Fruit fly (Drosophila melanogaster) whole organism, embryonic: ENCODE data around the gene APP-BP1.
A peak's percentile ranks its signal among the peaks of the same experiment; 100 is the strongest.

Experiments used
- Blimp-1 ChIP-seq: fragments of 200-800 bp; sonication (Bioruptor generic); optimal IDR thresholded peaks from 3 replicates; lab custom pipeline; 2018; ENCODE audit warnings: missing biosample characterization, missing genetic modification characterization, mild to moderate bottlenecking, moderate library complexity, missing genetic modification reagents
- CG10147 ChIP-seq: fragments of 200-800 bp; sonication (Bioruptor generic); optimal IDR thresholded peaks from 2 replicates; lab custom pipeline; 2019; ENCODE audit warnings: missing biosample characterization, mild to moderate bottlenecking, missing genetic modification characterization, moderate library complexity
- CG11247 ChIP-seq: fragments of 200-800 bp; sonication (Bioruptor generic); IDR thresholded peaks from 2 replicates; pipeline ENCODE4 v1.3.6; 2022; ENCODE audit warnings: missing biosample characterization, missing genetic modification characterization
- CG11560 ChIP-seq: fragments of 200-800 bp; sonication (Bioruptor generic); IDR thresholded peaks from 3 replicates; pipeline ENCODE4 v1.3.6; 2022; ENCODE audit warnings: missing biosample characterization, missing genetic modification characterization
- CG11723 ChIP-seq: fragments of 200-800 bp; sonication (Bioruptor generic); optimal IDR thresholded peaks from 2 replicates; lab custom pipeline; 2017; ENCODE audit warnings: missing biosample characterization, mild to moderate bottlenecking, missing genetic modification characterization
- CG12391 ChIP-seq: fragments of 200-800 bp; sonication (Bioruptor generic); optimal IDR thresholded peaks from 3 replicates; lab custom pipeline; 2018; ENCODE audit warnings: missing biosample characterization, mild to moderate bottlenecking, missing genetic modification characterization, moderate library complexity
- CG12744 ChIP-seq: fragments of 200-800 bp; sonication (Bioruptor generic); optimal IDR thresholded peaks from 2 replicates; lab custom pipeline; 2016; ENCODE audit warnings: missing biosample characterization, missing genetic modification characterization
- CG13624 ChIP-seq: fragments of 200-800 bp; sonication (Bioruptor generic); optimal IDR thresholded peaks from 2 replicates; lab custom pipeline; 2016; ENCODE audit warnings: missing biosample characterization, missing genetic modification characterization
- CG13894 ChIP-seq: fragments of 200-800 bp; sonication (Bioruptor generic); optimal IDR thresholded peaks from 3 replicates; lab custom pipeline; 2018; ENCODE audit warnings: missing biosample characterization, mild to moderate bottlenecking, missing genetic modification characterization, moderate library complexity
- CG14014 ChIP-seq: fragments of 200-800 bp; sonication (Bioruptor generic); IDR thresholded peaks from 2 replicates; pipeline ENCODE4 v1.3.6; 2022; ENCODE audit warnings: missing biosample characterization, missing genetic modification characterization
- CG14710 ChIP-seq: fragments of 200-800 bp; sonication (Bioruptor generic); optimal IDR thresholded peaks from 3 replicates; lab custom pipeline; 2019; ENCODE audit warnings: missing biosample characterization, mild to moderate bottlenecking, missing genetic modification characterization, moderate library complexity
- CG15601 ChIP-seq: fragments of 200-800 bp; sonication (Bioruptor generic); optimal IDR thresholded peaks from 3 replicates; lab custom pipeline; 2019; ENCODE audit warnings: missing biosample characterization, mild to moderate bottlenecking, missing genetic modification characterization, moderate library complexity
- CG1603 ChIP-seq: fragments of 200-800 bp; sonication (Bioruptor generic); optimal IDR thresholded peaks from 2 replicates; lab custom pipeline; 2019; ENCODE audit warnings: missing biosample characterization, mild to moderate bottlenecking, missing genetic modification characterization, moderate library complexity
- CG17328 ChIP-seq: fragments of 200-800 bp; sonication (Bioruptor generic); IDR thresholded peaks from 2 replicates; pipeline ENCODE4 v1.3.6; 2022; ENCODE audit warnings: missing biosample characterization, missing genetic modification characterization
- CG17912 ChIP-seq: fragments of 200-800 bp; sonication (Bioruptor generic); optimal IDR thresholded peaks from 2 replicates; lab custom pipeline; 2018; ENCODE audit warnings: missing biosample characterization, mild to moderate bottlenecking, missing genetic modification characterization
- CG2202 ChIP-seq: fragments of 200-800 bp; sonication (Bioruptor generic); optimal IDR thresholded peaks from 2 replicates; lab custom pipeline; 2018; ENCODE audit warnings: missing biosample characterization, mild to moderate bottlenecking, missing genetic modification characterization
- CG30403 ChIP-seq: fragments of 200-800 bp; sonication (Bioruptor generic); optimal IDR thresholded peaks from 3 replicates; lab custom pipeline; 2016; ENCODE audit warnings: missing biosample characterization, missing genetic modification characterization
- CG30431 ChIP-seq: fragments of 200-800 bp; sonication (Bioruptor generic); optimal IDR thresholded peaks from 2 replicates; lab custom pipeline; 2017; ENCODE audit warnings: missing biosample characterization, missing genetic modification characterization
- CG33213 ChIP-seq: fragments of 200-800 bp; sonication (Bioruptor generic); optimal IDR thresholded peaks from 3 replicates; lab custom pipeline; 2016; ENCODE audit warnings: missing biosample characterization, missing genetic modification characterization
- CG5180 ChIP-seq: fragments of 200-800 bp; sonication (Bioruptor generic); optimal IDR thresholded peaks from 3 replicates; lab custom pipeline; 2017; ENCODE audit warnings: missing biosample characterization, missing genetic modification characterization, mild to moderate bottlenecking, moderate library complexity, missing genetic modification reagents
- CG6654 ChIP-seq: fragments of 200-800 bp; sonication (Bioruptor generic); optimal IDR thresholded peaks from 2 replicates; lab custom pipeline; 2017; ENCODE audit warnings: missing biosample characterization, mild to moderate bottlenecking, missing genetic modification characterization
- CG8478 ChIP-seq: fragments of >200 bp; optimal IDR thresholded peaks from 2 replicates; lab custom pipeline; 2018
- CG9932 ChIP-seq: fragments of 200-800 bp; sonication (Bioruptor generic); IDR thresholded peaks from 2 replicates; pipeline ENCODE4 v1.3.6; 2022; ENCODE audit warnings: missing biosample characterization, missing genetic modification characterization
- Dad ChIP-seq: fragments of 200-800 bp; sonication (Bioruptor generic); optimal IDR thresholded peaks from 3 replicates; lab custom pipeline; 2016; ENCODE audit warnings: missing biosample characterization, missing genetic modification characterization
- E2f1 ChIP-seq: fragments of 200-800 bp; sonication (Bioruptor generic); IDR thresholded peaks from 2 replicates; pipeline ENCODE4 v1.3.6; 2022; ENCODE audit warnings: missing biosample characterization, missing genetic modification characterization
- HLHmδ ChIP-seq: fragments of 200-800 bp; sonication (Bioruptor generic); optimal IDR thresholded peaks from 2 replicates; lab custom pipeline; 2018; ENCODE audit warnings: missing biosample characterization, mild to moderate bottlenecking, missing genetic modification characterization, moderate library complexity
- Hr3 ChIP-seq: fragments of 200-800 bp; sonication (Bioruptor generic); optimal IDR thresholded peaks from 3 replicates; lab custom pipeline; 2016; ENCODE audit warnings: missing biosample characterization, missing genetic modification characterization
- Mad ChIP-seq: fragments of 200-800 bp; sonication (Bioruptor generic); optimal IDR thresholded peaks from 2 replicates; lab custom pipeline; 2016; ENCODE audit warnings: missing biosample characterization, missing genetic modification characterization
- Sox102F ChIP-seq: fragments of 200-800 bp; sonication (Bioruptor generic); optimal IDR thresholded peaks from 2 replicates; lab custom pipeline; 2018; ENCODE audit warnings: missing biosample characterization, mild to moderate bottlenecking, missing genetic modification characterization, moderate library complexity
- YL-1 ChIP-seq: fragments of 200-800 bp; sonication (Bioruptor generic); optimal IDR thresholded peaks from 3 replicates; lab custom pipeline; 2017; ENCODE audit warnings: missing biosample characterization, mild to moderate bottlenecking, missing genetic modification characterization
- abd-A ChIP-seq: fragments of 200-800 bp; sonication (Bioruptor generic); optimal IDR thresholded peaks from 3 replicates; lab custom pipeline; 2019; ENCODE audit warnings: missing biosample characterization, mild to moderate bottlenecking, missing genetic modification characterization, moderate library complexity
- amos ChIP-seq: fragments of 200-800 bp; sonication (Bioruptor generic); IDR thresholded peaks from 2 replicates; pipeline ENCODE4 v1.3.6; 2022; ENCODE audit warnings: missing biosample characterization, missing genetic modification characterization; ENCODE audit not compliant: partially characterized antibody
- ash1 ChIP-seq: fragments of 200-800 bp; sonication (Bioruptor generic); optimal IDR thresholded peaks from 2 replicates; lab custom pipeline; 2018; ENCODE audit warnings: missing biosample characterization, mild to moderate bottlenecking, missing genetic modification characterization
- caup ChIP-seq: fragments of 200-800 bp; sonication (Bioruptor generic); optimal IDR thresholded peaks from 3 replicates; lab custom pipeline; 2017; ENCODE audit warnings: missing biosample characterization, mild to moderate bottlenecking, missing genetic modification characterization, moderate library complexity; ENCODE audit not compliant: severe bottlenecking
- dm ChIP-seq: fragments of 200-800 bp; sonication (Bioruptor generic); optimal IDR thresholded peaks from 3 replicates; lab custom pipeline; 2016; ENCODE audit warnings: missing biosample characterization, missing genetic modification characterization
- dmrt11E ChIP-seq: fragments of 200-800 bp; sonication (Bioruptor generic); optimal IDR thresholded peaks from 3 replicates; lab custom pipeline; 2018; ENCODE audit warnings: missing biosample characterization, mild to moderate bottlenecking, missing genetic modification characterization, moderate library complexity
- emc ChIP-seq: fragments of 200-800 bp; sonication (Bioruptor generic); optimal IDR thresholded peaks from 2 replicates; lab custom pipeline; 2016; ENCODE audit warnings: missing biosample characterization, missing genetic modification characterization
- gsb ChIP-seq: fragments of 200-800 bp; sonication (Bioruptor generic); IDR thresholded peaks from 2 replicates; pipeline ENCODE4 v1.3.6; 2022; ENCODE audit warnings: missing biosample characterization, missing genetic modification characterization
- hb ChIP-seq: fragments of 200-800 bp; sonication (Bioruptor generic); IDR thresholded peaks from 3 replicates; pipeline ENCODE4 v1.3.6; 2022; ENCODE audit warnings: missing biosample characterization, missing genetic modification characterization; ENCODE audit not compliant: partially characterized antibody
- lab ChIP-seq: fragments of 200-800 bp; sonication (Bioruptor generic); optimal IDR thresholded peaks from 3 replicates; lab custom pipeline; 2017; ENCODE audit warnings: missing biosample characterization, missing genetic modification characterization, mild to moderate bottlenecking, moderate library complexity, missing genetic modification reagents
- p53 ChIP-seq: fragments of 200-800 bp; sonication (Bioruptor generic); optimal IDR thresholded peaks from 2 replicates; lab custom pipeline; 2016; ENCODE audit warnings: missing biosample characterization, missing genetic modification characterization
- pb ChIP-seq: fragments of 200-800 bp; sonication (Bioruptor generic); optimal IDR thresholded peaks from 3 replicates; lab custom pipeline; 2016; ENCODE audit warnings: missing biosample characterization, missing genetic modification characterization
- ro ChIP-seq: fragments of 200-800 bp; sonication (Bioruptor generic); IDR thresholded peaks from 2 replicates; pipeline ENCODE4 v1.3.6; 2022; ENCODE audit warnings: missing biosample characterization, missing genetic modification characterization
- schlank ChIP-seq: fragments of 200-800 bp; sonication (Bioruptor generic); optimal IDR thresholded peaks from 2 replicates; lab custom pipeline; 2018; ENCODE audit warnings: missing biosample characterization, mild to moderate bottlenecking, missing genetic modification characterization
- sob ChIP-seq: fragments of 200-800 bp; sonication (Bioruptor generic); IDR thresholded peaks from 2 replicates; pipeline ENCODE4 v1.3.6; 2022; ENCODE audit warnings: missing biosample characterization, missing genetic modification characterization
- tgo ChIP-seq: fragments of 200-800 bp; sonication (Bioruptor generic); IDR thresholded peaks from 3 replicates; pipeline ENCODE4 v1.3.6; 2022; ENCODE audit warnings: missing biosample characterization, missing genetic modification characterization
- tll ChIP-seq, 2 experiments: fragments of 200-800 bp in 1 of 2; fragments of >200 bp in 1 of 2; sonication (Bioruptor generic) in 1 of 2; optimal IDR thresholded peaks; 2 replicates each; lab custom pipeline; 2017 to 2019; ENCODE audit warnings: missing biosample characterization in 2 of 2, missing genetic modification characterization in 2 of 2, mild to moderate bottlenecking in 1 of 2, moderate library complexity in 1 of 2
- ttk ChIP-seq: fragments of 200-800 bp; sonication (Bioruptor generic); IDR thresholded peaks from 2 replicates; pipeline ENCODE4 v2.1.2; 2022; ENCODE audit warnings: missing biosample characterization, missing genetic modification characterization
- usp ChIP-seq: fragments of >200 bp; optimal IDR thresholded peaks from 2 replicates; lab custom pipeline; 2017; ENCODE audit warnings: missing biosample characterization, missing genetic modification characterization

The APP-BP1 gene

dm6 chr3L:11091943-11092609 lies 6.1 kb upstream of the APP-BP1 start (continued):
- TF ChIP-seq HLHmδ (GFP tag; lab: Kevin White, UChicago) = peak; percentile 33
- peak; percentile 19 for TF ChIP-seq CG15601 (tag; lab: Kevin White, UChicago)
- no peak for TF ChIP-seq Hr3 (GFP tag; lab: Kevin White, UChicago)
- TF ChIP-seq Dad (GFP tag; lab: Kevin White, UChicago) = peak; percentile 58
- TF ChIP-seq CG10147 (GFP tag; lab: Kevin White, UChicago) = no peak
- TF ChIP-seq CG11723 (GFP tag; lab: Kevin White, UChicago) = peak; percentile 2
- no peak for TF ChIP-seq CG2202 (tag; lab: Kevin White, UChicago)
- no peak for TF ChIP-seq schlank
- no peak for TF ChIP-seq emc
- TF ChIP-seq CG33213 = peak; percentile 63
- TF ChIP-seq lab (GFP tag; lab: Kevin White, UChicago) = peak; percentile 80
- 0 out of 2 replicates have a peak, but pooled peaks have one; percentile 8 for TF ChIP-seq CG14014 (GFP tag; lab: Robert Waterston, UW)
- TF ChIP-seq abd-A (tag; lab: Kevin White, UChicago) = no peak
- TF ChIP-seq dm (GFP tag; lab: Kevin White, UChicago) = no peak
- TF ChIP-seq ttk = no peak
- peak; percentile 74 for TF ChIP-seq CG13624 (GFP tag; lab: Kevin White, UChicago)
- TF ChIP-seq Blimp-1 = no peak
- TF ChIP-seq pb (GFP tag; lab: Kevin White, UChicago) = peak; percentile 20
- peak; percentile 55 for TF ChIP-seq ash1 (GFP tag; lab: Kevin White, UChicago)
- peak; percentile 26 for TF ChIP-seq CG5180 (GFP tag; lab: Kevin White, UChicago)
- TF ChIP-seq Mad (GFP tag; lab: Kevin White, UChicago) = peak; percentile 45
- TF ChIP-seq sob = peak; percentile 78
- TF ChIP-seq CG6654 (GFP tag; lab: Kevin White, UChicago) = peak; percentile 14
- TF ChIP-seq CG17328 (GFP tag; lab: Robert Waterston, UW) = peak; percentile 42; the same call in 1 of the 2 replicates
- TF ChIP-seq dmrt11E = peak; percentile 31
- TF ChIP-seq CG11560 (tag; lab: Robert Waterston, UW) = no peak
- TF ChIP-seq caup (GFP tag; lab: Kevin White, UChicago) = peak; percentile 63
- TF ChIP-seq CG30431 (GFP tag; lab: Kevin White, UChicago) = no peak
- peak; percentile 68 for TF ChIP-seq CG11247
- peak; percentile 32 for TF ChIP-seq CG1603 (tag; lab: Kevin White, UChicago)
- TF ChIP-seq CG8478 (lab: Kevin White, UChicago) = no peak
- TF ChIP-seq hb (GFP tag; lab: Robert Waterston, UW) = no peak
- no peak for TF ChIP-seq E2f1 (GFP tag; lab: Robert Waterston, UW)
- peak; percentile 25 for TF ChIP-seq YL-1
- TF ChIP-seq CG17912 = peak; percentile 4
- peak; percentile 18 for TF ChIP-seq CG14710 (tag; lab: Kevin White, UChicago)
- peak; percentile 29 for TF ChIP-seq p53 (GFP tag; lab: Kevin White, UChicago)
- peak; percentile 34 for TF ChIP-seq CG12391
- TF ChIP-seq Sox102F (GFP tag; lab: Kevin White, UChicago) = no peak
- TF ChIP-seq amos = 0 out of 2 replicates have a peak, but pooled peaks have one; percentile 21
- no peak for TF ChIP-seq tll (GFP tag; optimal IDR thresholded peaks at IDR 0.05; lab: Kevin White, UChicago)
- peak; percentile 34; the same call in 2 of the 3 replicates for TF ChIP-seq tgo
- TF ChIP-seq CG13894 = no peak
- peak; percentile 53 for TF ChIP-seq CG9932 (GFP tag; lab: Robert Waterston, UW)
- TF ChIP-seq gsb (GFP tag; lab: Robert Waterston, UW) = no peak
- peak; percentile 53 for TF ChIP-seq CG30403 (GFP tag; lab: Kevin White, UChicago)
- TF ChIP-seq ro (GFP tag; lab: Robert Waterston, UW) = no peak
- TF ChIP-seq CG12744 (GFP tag; lab: Kevin White, UChicago) = no peak
- TF ChIP-seq usp (GFP tag; lab: Kevin White, UChicago) = no peak
